Worm (Caenorhabditis elegans) whole organism, L2 larva: ENCODE results near the gene myrf-1.

Experiments
- R02D3.7 ChIP-seq: fragments of 150-350 bp; optimal IDR thresholded peaks from 2 replicates; lab custom pipeline; 2014; ENCODE audit warnings: missing biosample characterization, missing genetic modification characterization
- ZK546.5 ChIP-seq: sonication (generic microtip); optimal IDR thresholded peaks from 2 replicates; lab custom pipeline; 2017; ENCODE audit warnings: missing biosample characterization, missing genetic modification characterization
- elt-1 ChIP-seq: fragments of 150-350 bp; optimal IDR thresholded peaks from 2 replicates; lab custom pipeline; 2014; ENCODE audit warnings: missing biosample characterization, missing genetic modification characterization
- lin-39 ChIP-seq: fragments of 150-350 bp; optimal IDR thresholded peaks from 2 replicates; lab custom pipeline; 2014; ENCODE audit warnings: missing biosample characterization, missing genetic modification reagents, missing genetic modification characterization
- mbf-1 ChIP-seq: sonication (generic microtip); optimal IDR thresholded peaks from 2 replicates; lab custom pipeline; 2017; ENCODE audit warnings: missing biosample characterization, missing genetic modification characterization
- nhr-11 ChIP-seq: fragments of 150-350 bp; optimal IDR thresholded peaks from 2 replicates; lab custom pipeline; 2014; ENCODE audit warnings: missing biosample characterization, missing genetic modification characterization
- nhr-77 ChIP-seq: fragments of 150-350 bp; optimal IDR thresholded peaks from 2 replicates; lab custom pipeline; 2014; ENCODE audit warnings: missing biosample characterization, missing genetic modification characterization
- skn-1 ChIP-seq: sonication (generic microtip); optimal IDR thresholded peaks from 2 replicates; lab custom pipeline; 2017; ENCODE audit warnings: missing biosample characterization, missing genetic modification characterization
- snpc-4 ChIP-seq: fragments of 150-350 bp; optimal IDR thresholded peaks from 2 replicates; lab custom pipeline; 2014; ENCODE audit warnings: missing biosample characterization, missing genetic modification characterization
- unc-39 ChIP-seq: fragments of 150-350 bp; optimal IDR thresholded peaks from 2 replicates; lab custom pipeline; 2014; ENCODE audit warnings: missing biosample characterization, missing genetic modification characterization
- unc-62 ChIP-seq: fragments of 150-350 bp; optimal IDR thresholded peaks from 2 replicates; lab custom pipeline; 2014; ENCODE audit warnings: missing biosample characterization, missing genetic modification reagents, missing genetic modification characterization
- zag-1 ChIP-seq: fragments of 150-350 bp; optimal IDR thresholded peaks from 2 replicates; lab custom pipeline; 2014; ENCODE audit warnings: missing biosample characterization, missing genetic modification characterization
- ztf-4 ChIP-seq: fragments of 150-350 bp; optimal IDR thresholded peaks from 2 replicates; lab custom pipeline; 2014; ENCODE audit warnings: missing biosample characterization, missing genetic modification characterization

- TF ChIP-seq snpc-4 (tag; lab: Kevin White, UChicago) = no peak
- TF ChIP-seq unc-62 (GFP tag; lab: Kevin White, UChicago) = no peak
- TF ChIP-seq nhr-11 (tag; lab: Kevin White, UChicago) = no peak
- TF ChIP-seq ZK546.5 (tag; lab: Kevin White, UChicago) = no peak
- TF ChIP-seq mbf-1 (tag; lab: Kevin White, UChicago) = no peak
- TF ChIP-seq ztf-4 = no peak
- no peak for TF ChIP-seq zag-1 (tag; lab: Kevin White, UChicago)
- TF ChIP-seq R02D3.7 (tag; lab: Kevin White, UChicago) = no peak
- TF ChIP-seq skn-1 (tag; lab: Kevin White, UChicago) = no peak
- TF ChIP-seq nhr-77 (tag; lab: Kevin White, UChicago) = no peak
- no peak for TF ChIP-seq lin-39 (tag; lab: Kevin White, UChicago)
- TF ChIP-seq unc-39 = no peak
- TF ChIP-seq elt-1 (tag; lab: Kevin White, UChicago) = no peak
These were observed 15.6 kb downstream of the myrf-1 start, which contains the start of gene ZK666.15 for ce11 chrII:10486738-10487137.
